Fruit fly (Drosophila melanogaster) whole organism, prepupa: Measurements from ENCODE around the gene RpL17.

ENCODE experiments used
- CG11294 ChIP-seq: fragments of 200-800 bp; sonication (Bioruptor generic); IDR thresholded peaks from 2 replicates; pipeline ENCODE4 v1.3.6; 2022; ENCODE audit warnings: missing biosample characterization, missing genetic modification characterization
- CG1621 ChIP-seq: fragments of 200-800 bp; sonication (Bioruptor generic); optimal IDR thresholded peaks from 3 replicates; lab custom pipeline; 2018; ENCODE audit warnings: missing biosample characterization, mild to moderate bottlenecking, missing genetic modification characterization
- CG4318 ChIP-seq: fragments of 200-800 bp; sonication (Bioruptor generic); optimal IDR thresholded peaks from 3 replicates; lab custom pipeline; 2017; ENCODE audit warnings: missing biosample characterization, mild to moderate bottlenecking, missing genetic modification characterization
- Eip78C ChIP-seq: fragments of 200-800 bp; sonication (Bioruptor generic); peaks from one replicate; lab custom pipeline; 2016; ENCODE audit warnings: missing biosample characterization, missing genetic modification characterization
- Ets96B ChIP-seq: fragments of 200-800 bp; optimal IDR thresholded peaks from 2 replicates; lab custom pipeline; 2019; ENCODE audit warnings: missing biosample characterization, mild to moderate bottlenecking, missing genetic modification characterization, moderate library complexity
- Sox14 ChIP-seq: fragments of 200-800 bp; sonication (Bioruptor generic); optimal IDR thresholded peaks from 3 replicates; lab custom pipeline; 2016; ENCODE audit warnings: missing biosample characterization, missing genetic modification characterization
- dsx ChIP-seq: fragments of 200-800 bp; optimal IDR thresholded peaks from 3 replicates; lab custom pipeline; 2019; ENCODE audit warnings: missing biosample characterization, mild to moderate bottlenecking, missing genetic modification characterization, moderate library complexity; ENCODE audit not compliant: poor library complexity, severe bottlenecking
- ss ChIP-seq, 2 experiments: fragments of 200-800 bp; sonication (Bioruptor generic); optimal IDR thresholded peaks; 2 replicates in 1 of 2; 3 replicates in 1 of 2; lab custom pipeline; 2017 to 2018; ENCODE audit warnings: mild to moderate bottlenecking in 2 of 2, missing biosample characterization in 2 of 2, missing genetic modification characterization in 2 of 2, moderate library complexity in 1 of 2

RpL17 gene

dm6 chrX:6694105-6694788, 49.8 kb downstream of the RpL17 start:
- TF ChIP-seq Ets96B (tag; lab: Kevin White, UChicago) (peak; percentile 0), CG1621 (peak; percentile 43), ss (GFP tag; optimal IDR thresholded peaks at IDR 0.05; lab: Kevin White, UChicago) (peak in 1 of 2 experiments; percentile 73), dsx (GFP tag; lab: Kevin White, UChicago) (no peak), Eip78C (GFP tag; lab: Kevin White, UChicago) (peak; percentile 69), CG4318 (GFP tag; lab: Kevin White, UChicago) (no peak), CG11294 (GFP tag; lab: Robert Waterston, UW) (no peak), Sox14 (peak; percentile 3)
